Worm (Caenorhabditis elegans): ENCODE measurements around the gene rheb-1.

rheb-1 gene

ce11 chrIII:9406600-9406999, 49.2 kb downstream of the rheb-1 start, which contains the start of gene T26G10.1:
Gene T26G10.1, minus strand, starts transcription at chrIII:9406641.
- TF ChIP-seq ets-5 (GFP tag; IDR thresholded peaks at IDR 0.05) (no peak), sox-4 (tag; optimal IDR thresholded peaks at IDR 0.05) (peak; percentile 50), fkh-8 (tag; optimal IDR thresholded peaks at IDR 0.05) (peak; percentile 70), nhr-76 (tag; optimal IDR thresholded peaks at IDR 0.05) (no peak), efl-1 (optimal IDR thresholded peaks at IDR 0.05) (peak; percentile 76 to 83), efl-1 (GFP tag; optimal IDR thresholded peaks at IDR 0.05 in 1 of 2) (peak; percentile 73 to 97), nhr-77 (tag; optimal IDR thresholded peaks at IDR 0.05) (peak; percentile 34), lin-39 (tag; optimal IDR thresholded peaks at IDR 0.05) (peak; percentile 68), nhr-71 (tag; optimal IDR thresholded peaks at IDR 0.05) (peak; percentile 89), lin-15B (tag; optimal IDR thresholded peaks at IDR 0.05) (peak; percentile 83), nhr-20 (tag; optimal IDR thresholded peaks at IDR 0.05) (peak; percentile 83), dpl-1 (GFP tag; optimal IDR thresholded peaks at IDR 0.05) (peak; percentile 73 to 79 (median 78)), ztf-11 (tag; optimal IDR thresholded peaks at IDR 0.05) (peak in 1 of 2 experiments; percentile 38), skn-1 (tag; optimal IDR thresholded peaks at IDR 0.05) (peak; percentile 48), aha-1 (tag; optimal IDR thresholded peaks at IDR 0.05) (no peak), nhr-11 (tag; optimal IDR thresholded peaks at IDR 0.05) (no peak), mab-9 (GFP tag; IDR thresholded peaks at IDR 0.05) (peak; percentile 85), lir-3 (tag; optimal IDR thresholded peaks at IDR 0.05; ENCODE audit: poor library complexity) (peak; percentile 67), C04F5.9 (tag; optimal IDR thresholded peaks at IDR 0.05) (peak; percentile 62), ceh-8 (GFP tag; optimal IDR thresholded peaks at IDR 0.05) (peak; percentile 71), ceh-82 (tag; optimal IDR thresholded peaks at IDR 0.05) (peak; percentile 62 to 75 (median 65)), hlh-17 (GFP tag; optimal IDR thresholded peaks at IDR 0.05; ENCODE audit: borderline replicate concordance) (no peak), unc-62 (GFP tag; optimal IDR thresholded peaks at IDR 0.05) (no peak), nhr-237 (tag; optimal IDR thresholded peaks at IDR 0.05) (no peak), C34B4.2 (tag; optimal IDR thresholded peaks at IDR 0.05) (no peak), fkh-4 (tag; optimal IDR thresholded peaks at IDR 0.05; ENCODE audit: borderline replicate concordance) (no peak), unc-130 (tag; optimal IDR thresholded peaks at IDR 0.05) (peak; percentile 79), jun-1 (tag; optimal IDR thresholded peaks at IDR 0.05) (peak; percentile 54), rnt-1 (tag; optimal IDR thresholded peaks at IDR 0.05) (peak; percentile 79), xbp-1 (tag; optimal IDR thresholded peaks at IDR 0.05) (peak; percentile 79), hpl-2 (GFP tag; optimal IDR thresholded peaks at IDR 0.05) (no peak), F16B12.6 (tag; optimal IDR thresholded peaks at IDR 0.05) (peak; percentile 94), tlp-1 (tag; optimal IDR thresholded peaks at IDR 0.05) (no peak), zag-1 (tag; optimal IDR thresholded peaks at IDR 0.05) (no peak), fos-1 (tag; optimal IDR thresholded peaks at IDR 0.05) (peak; percentile 64), lin-35 (GFP tag; optimal IDR thresholded peaks at IDR 0.05) (peak; percentile 73 to 77), nhr-90 (tag; optimal IDR thresholded peaks at IDR 0.05; ENCODE audit: poor library complexity) (peak; percentile 78), egl-27 (tag; optimal IDR thresholded peaks at IDR 0.05) (no peak), ceh-88 (GFP tag; IDR thresholded peaks at IDR 0.05) (peak; percentile 74), ztf-4 (tag; optimal IDR thresholded peaks at IDR 0.05) (no peak), hlh-4 (tag; optimal IDR thresholded peaks at IDR 0.05) (no peak), pax-3 (tag; optimal IDR thresholded peaks at IDR 0.05) (peak; percentile 45), Y116A8C.19 (tag; optimal IDR thresholded peaks at IDR 0.05; ENCODE audit: borderline replicate concordance) (no peak), unc-98 (GFP tag; IDR thresholded peaks at IDR 0.05) (no peak), zip-4 (GFP tag; optimal IDR thresholded peaks at IDR 0.05) (no peak), unc-86 (tag; optimal IDR thresholded peaks at IDR 0.05) (peak; percentile 82), nhr-28 (tag; optimal IDR thresholded peaks at IDR 0.05) (no peak), sptf-1 (tag; optimal IDR thresholded peaks at IDR 0.05) (no peak), ama-1 (optimal IDR thresholded peaks at IDR 0.05) (no peak), C16A3.4 (tag; optimal IDR thresholded peaks at IDR 0.05) (peak; percentile 51), grh-1 (GFP tag; IDR thresholded peaks at IDR 0.05) (peak; percentile 68), ceh-90 (tag; optimal IDR thresholded peaks at IDR 0.05) (no peak), alr-1 (tag; optimal IDR thresholded peaks at IDR 0.05; ENCODE audit: borderline replicate concordance) (no peak), nhr-47 (tag; optimal IDR thresholded peaks at IDR 0.05) (peak; percentile 87)
